Fruit fly (Drosophila melanogaster): Measurements from ENCODE around the gene Kmn2.

DNA sequence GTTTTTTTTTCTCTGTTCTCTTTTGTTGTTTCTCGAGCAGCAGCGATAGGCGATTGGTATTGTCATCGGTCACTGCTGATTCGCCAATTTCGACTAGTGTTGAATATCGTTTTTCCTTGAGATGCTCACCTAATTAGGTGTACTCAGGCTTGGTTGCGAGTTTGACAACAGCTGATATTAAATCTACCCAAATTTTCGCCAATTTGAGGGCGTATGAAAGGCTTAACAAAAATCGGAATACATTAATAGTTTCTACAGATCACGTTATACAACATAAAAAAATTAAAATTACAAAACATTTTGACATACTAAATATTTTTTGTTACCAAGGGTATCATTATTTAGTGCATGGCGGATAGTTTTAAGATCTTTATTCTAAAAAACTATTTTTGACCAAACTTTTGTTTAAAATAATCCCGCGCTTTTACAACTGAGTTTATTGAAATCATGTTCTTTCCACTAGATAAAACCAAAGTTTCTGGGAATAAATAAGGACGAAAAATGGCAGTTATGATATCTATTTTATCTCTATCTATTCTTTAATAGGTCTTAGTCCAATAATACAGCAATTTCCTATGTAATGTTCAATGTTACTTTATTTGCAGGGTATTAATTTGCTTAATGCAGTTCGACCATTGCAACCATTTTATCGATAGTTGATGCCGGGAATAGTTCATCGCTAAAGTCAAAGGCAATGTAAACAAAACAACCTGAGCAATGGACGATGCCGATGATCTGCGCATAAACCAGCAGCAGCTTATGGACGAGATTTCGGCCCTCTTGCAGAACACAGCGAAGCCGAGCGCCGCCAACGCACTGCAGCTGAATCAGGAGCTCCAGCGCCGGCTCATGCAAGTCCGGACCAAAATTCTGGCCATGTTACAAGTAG lies 12.3 kb upstream of the Kmn2 start, which contains the start of the genes CG10435 and Pbp95:
- peak; percentile 71 for TF ChIP-seq pan (optimal IDR thresholded peaks at IDR 0.05)
- TF ChIP-seq Dll (optimal IDR thresholded peaks at IDR 0.05), result no peak
- no peak for TF ChIP-seq CG8478 (optimal IDR thresholded peaks at IDR 0.05)
- TF ChIP-seq usp (GFP tag; optimal IDR thresholded peaks at IDR 0.05), result no peak
- no peak for TF ChIP-seq psq (optimal IDR thresholded peaks at IDR 0.05)
- TF ChIP-seq EcR (GFP tag; optimal IDR thresholded peaks at IDR 0.05), result no peak
